Worm (Caenorhabditis elegans) whole organism, L1 larva: ENCODE data around the gene Y57G11C.23.

Experiments used
- ceh-8 ChIP-seq: fragments of 200-800 bp; sonication (Bioruptor generic); optimal IDR thresholded peaks from 2 replicates; lab custom pipeline; 2018; ENCODE audit warnings: mild to moderate bottlenecking, missing genetic modification characterization, moderate library complexity, missing compliant biosample characterization
- egl-27 ChIP-seq, 2 experiments: fragments of 150-350 bp in 1 of 2; sonication (generic microtip); optimal IDR thresholded peaks; 3 replicates each; lab custom pipeline; 2017 to 2018; ENCODE audit warnings: missing biosample characterization in 2 of 2, missing genetic modification characterization in 2 of 2, missing genetic modification reagents in 2 of 2
- elt-2 ChIP-seq: sonication (generic microtip); optimal IDR thresholded peaks from 2 replicates; lab custom pipeline; 2016; ENCODE audit warnings: missing genetic modification characterization, mild to moderate bottlenecking, inconsistent platforms, missing compliant biosample characterization, missing genetic modification reagents
- lir-3 ChIP-seq: sonication (generic microtip); optimal IDR thresholded peaks from 2 replicates; lab custom pipeline; 2016; ENCODE audit warnings: mild to moderate bottlenecking, missing genetic modification characterization, moderate library complexity, missing compliant biosample characterization; ENCODE audit not compliant: poor library complexity
- mab-9 ChIP-seq: fragments of 200-800 bp; sonication (Bioruptor generic); IDR thresholded peaks from 2 replicates; pipeline ENCODE4 v1.3.6; 2022; ENCODE audit warnings: missing genetic modification reagents, missing genetic modification characterization, missing compliant biosample characterization
- nhr-11 ChIP-seq: fragments of 150-350 bp; optimal IDR thresholded peaks from 2 replicates; lab custom pipeline; 2014; ENCODE audit warnings: missing biosample characterization, missing genetic modification characterization
- nhr-77 ChIP-seq: fragments of 150-350 bp; optimal IDR thresholded peaks from 2 replicates; lab custom pipeline; 2014; ENCODE audit warnings: missing biosample characterization, missing genetic modification characterization
- tlp-1 ChIP-seq: fragments of 150-350 bp; optimal IDR thresholded peaks from 2 replicates; lab custom pipeline; 2014; ENCODE audit warnings: missing biosample characterization, missing genetic modification characterization
- zag-1 ChIP-seq: fragments of 150-350 bp; optimal IDR thresholded peaks from 2 replicates; lab custom pipeline; 2014; ENCODE audit warnings: missing biosample characterization, missing genetic modification characterization
- zip-4 ChIP-seq: fragments of 200-800 bp; sonication (Bioruptor generic); optimal IDR thresholded peaks from 2 replicates; lab custom pipeline; 2018; ENCODE audit warnings: mild to moderate bottlenecking, missing genetic modification characterization, moderate library complexity, missing compliant biosample characterization
- ztf-4 ChIP-seq: fragments of 150-350 bp; optimal IDR thresholded peaks from 2 replicates; lab custom pipeline; 2014; ENCODE audit warnings: missing biosample characterization, missing genetic modification characterization

The Y57G11C.23 gene

DNA sequence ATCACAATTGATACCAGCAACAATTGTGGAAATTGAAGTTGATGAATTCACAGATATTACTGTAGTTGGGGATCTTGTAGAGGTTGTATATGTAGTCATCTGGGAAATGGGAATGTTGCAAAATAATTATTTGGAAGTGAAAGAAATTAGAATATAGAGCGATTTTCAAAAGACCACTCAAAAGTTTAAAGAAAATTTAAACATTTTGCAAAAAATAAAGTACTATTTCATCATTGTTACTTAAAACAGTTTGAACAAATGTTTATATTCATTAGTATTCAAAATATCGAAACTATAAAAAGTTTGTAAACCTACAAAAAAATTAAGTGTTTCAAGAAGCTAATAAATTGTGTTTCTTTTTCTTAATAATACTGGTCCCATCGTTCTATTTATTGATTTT lies 45.3 kb downstream of the Y57G11C.23 start, which contains the start of gene Y57G11C.46:
Y57G11C.46 (minus strand) TSS at position 101 of the 400 bp plus-strand sequence.
- TF ChIP-seq tlp-1, result no peak
- no peak for TF ChIP-seq egl-27 (tag; optimal IDR thresholded peaks at IDR 0.05; lab: Kevin White, UChicago)
- TF ChIP-seq elt-2 (tag; lab: Kevin White, UChicago), result no peak
- TF ChIP-seq lir-3 (tag; lab: Kevin White, UChicago), result no peak
- TF ChIP-seq nhr-77 (tag; lab: Kevin White, UChicago), result no peak
- no peak for TF ChIP-seq nhr-11 (tag; lab: Kevin White, UChicago)
- TF ChIP-seq ztf-4, result no peak
- no peak for TF ChIP-seq zip-4 (GFP tag; lab: Kevin White, UChicago)
- TF ChIP-seq zag-1, result no peak
- TF ChIP-seq, all 84 proteins: peak for 0

DNA sequence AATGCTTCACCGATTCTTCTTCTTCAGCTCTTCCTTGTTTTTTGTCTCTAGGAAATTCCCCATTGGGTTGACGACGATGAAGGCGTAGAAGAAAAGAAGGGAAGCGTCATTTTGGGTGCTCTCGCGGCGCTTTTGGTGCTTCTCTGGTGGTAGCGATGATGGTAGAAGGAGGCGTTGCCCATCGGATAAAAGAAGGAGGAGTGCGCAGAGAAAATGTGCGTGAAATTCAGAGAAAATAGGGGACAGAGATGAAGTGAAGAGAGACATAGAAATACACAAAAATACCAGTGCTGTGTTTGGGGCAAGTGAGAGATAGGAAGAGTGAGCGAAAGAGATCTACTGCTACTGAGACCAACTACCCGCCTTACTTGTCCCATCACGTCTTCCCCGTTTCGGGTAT lies 54.7 kb downstream of the Y57G11C.23 start, which contains the start of gene oig-5:
oig-5 (plus strand) TSS at position 301 of the 400 bp plus-strand sequence.
- TF ChIP-seq mab-9, result 0 out of 2 replicates have a peak, but pooled peaks have one; percentile 7
- no peak for TF ChIP-seq ztf-4
- peak; percentile 5 for TF ChIP-seq ceh-8 (GFP tag; lab: Kevin White, UChicago)
